Worm (Caenorhabditis elegans): ENCODE measurements around the gene C02G6.2.

C02G6.2 gene

ce11 chrV:5851631-5852030 is 20.2 kb upstream of the C02G6.2 start:
- TF ChIP-seq F39B2.1 (GFP tag; IDR thresholded peaks at IDR 0.05), result no peak
- no peak for TF ChIP-seq atf-7 (tag; optimal IDR thresholded peaks at IDR 0.05)
- peak; percentile 7 for TF ChIP-seq K12H6.12 (tag; optimal IDR thresholded peaks at IDR 0.05)
- TF ChIP-seq zfh-2 (GFP tag; conservative IDR thresholded peaks at IDR 0.05), result no peak
- TF ChIP-seq sdz-38 (tag; optimal IDR thresholded peaks at IDR 0.05), result no peak
- TF ChIP-seq B0035.1 (tag; optimal IDR thresholded peaks at IDR 0.05), result no peak
- TF ChIP-seq hlh-12 (tag; optimal IDR thresholded peaks at IDR 0.05), result no peak

- TF ChIP-seq Y56A3A.18 (GFP tag; IDR thresholded peaks at IDR 0.05) (no peak), lin-35 (GFP tag; optimal IDR thresholded peaks at IDR 0.05) (peak in 1 of 3 experiments; percentile 31)
These were observed 19.8 kb upstream of the C02G6.2 start for ce11 chrV:5852084-5852483.

ce11 chrV:5862479-5863188 is 9.2 kb upstream of the C02G6.2 start, which contains the start of gene F26F12.8:
TSS of gene F26F12.8 (minus strand) at chrV:5862529.
- TF ChIP-seq mel-28 (tag; optimal IDR thresholded peaks at IDR 0.05; ENCODE audit: borderline replicate concordance) (no peak), aptf-2 (GFP tag; conservative IDR thresholded peaks at IDR 0.05) (no peak)

- no peak for TF ChIP-seq mxl-1 (tag; optimal IDR thresholded peaks at IDR 0.05)
- TF ChIP-seq akir-1 (GFP tag; optimal IDR thresholded peaks at IDR 0.05), result no peak
- TF ChIP-seq ceh-91 (GFP tag; IDR thresholded peaks at IDR 0.05), result no peak
- TF ChIP-seq pbrm-1 (GFP tag; IDR thresholded peaks at IDR 0.05), result no peak
- TF ChIP-seq F10E7.11 (tag; optimal IDR thresholded peaks at IDR 0.05), result no peak
- TF ChIP-seq mel-28 (tag; optimal IDR thresholded peaks at IDR 0.05; ENCODE audit: borderline replicate concordance), result no peak
These were observed 6.8 kb upstream of the C02G6.2 start, which contains the start of gene F26F12.5 for ce11 chrV:5865085-5865484. TSS of gene F26F12.5 (minus strand) at chrV:5865185.

- TF ChIP-seq xnd-1 (tag; optimal IDR thresholded peaks at IDR 0.05) (no peak), ceh-100 (GFP tag; IDR thresholded peaks at IDR 0.05) (no peak), dpl-1 (GFP tag; optimal IDR thresholded peaks at IDR 0.05) (no peak), C06A6.2 (GFP tag; conservative IDR thresholded peaks at IDR 0.05) (no peak), B0336.3 (GFP tag; IDR thresholded peaks at IDR 0.05) (no peak), F57A8.1 (GFP tag; optimal IDR thresholded peaks at IDR 0.05) (no peak), ZK185.1 (tag; optimal IDR thresholded peaks at IDR 0.05; ENCODE audit: poor library complexity, severe bottlenecking) (no peak), egl-18 (GFP tag; IDR thresholded peaks at IDR 0.05) (no peak)
These were observed 2.6 kb upstream of the C02G6.2 start, which contains the start of gene F26F12.4 for ce11 chrV:5869227-5869626. TSS of gene F26F12.4 (minus strand) at chrV:5869327.

- TF ChIP-seq him-1 (tag; optimal IDR thresholded peaks at IDR 0.05) (no peak), F22D6.2 (tag; optimal IDR thresholded peaks at IDR 0.05) (no peak)
These were observed 5.1 kb downstream of the C02G6.2 start for ce11 chrV:5876966-5877365.

- TF ChIP-seq pbrm-1 (GFP tag; IDR thresholded peaks at IDR 0.05), result no peak
- no peak for TF ChIP-seq nhr-90 (tag; optimal IDR thresholded peaks at IDR 0.05)
- TF ChIP-seq somi-1 (GFP tag; optimal IDR thresholded peaks at IDR 0.05), result no peak
- TF ChIP-seq Y53F4B.3 (GFP tag; IDR thresholded peaks at IDR 0.05), result no peak
- no peak for TF ChIP-seq aptf-3 (GFP tag; IDR thresholded peaks at IDR 0.05)
- TF ChIP-seq lin-40 (tag; optimal IDR thresholded peaks at IDR 0.05), result no peak
- no peak for TF ChIP-seq athp-1 (tag; optimal IDR thresholded peaks at IDR 0.05)
- TF ChIP-seq cebp-1 (GFP tag; IDR thresholded peaks at IDR 0.05), result no peak
- TF ChIP-seq cebp-1 (tag; optimal IDR thresholded peaks at IDR 0.05), result no peak
- TF ChIP-seq lin-26 (GFP tag; IDR thresholded peaks at IDR 0.05), result no peak
- no peak for TF ChIP-seq snpc-4 (GFP tag; optimal IDR thresholded peaks at IDR 0.05)
- no peak for TF ChIP-seq snpc-4 (tag; optimal IDR thresholded peaks at IDR 0.05)
These were observed 8.2 kb downstream of the C02G6.2 start, which contains the start of gene C02G6.3 for ce11 chrV:5880064-5880463. TSS of gene C02G6.3 (plus strand) at chrV:5880364.

All from whole organism, young adult.